Worm (Caenorhabditis elegans): ENCODE results near the gene Y71H2B.2.

The Y71H2B.2 gene

ce11 chrIII:2577982-2578381, 45.0 kb upstream of the Y71H2B.2 start:
- no peak for TF ChIP-seq elt-3 (tag; optimal IDR thresholded peaks at IDR 0.05)
- TF ChIP-seq mls-2 (tag; optimal IDR thresholded peaks at IDR 0.05) = no peak

DNA sequence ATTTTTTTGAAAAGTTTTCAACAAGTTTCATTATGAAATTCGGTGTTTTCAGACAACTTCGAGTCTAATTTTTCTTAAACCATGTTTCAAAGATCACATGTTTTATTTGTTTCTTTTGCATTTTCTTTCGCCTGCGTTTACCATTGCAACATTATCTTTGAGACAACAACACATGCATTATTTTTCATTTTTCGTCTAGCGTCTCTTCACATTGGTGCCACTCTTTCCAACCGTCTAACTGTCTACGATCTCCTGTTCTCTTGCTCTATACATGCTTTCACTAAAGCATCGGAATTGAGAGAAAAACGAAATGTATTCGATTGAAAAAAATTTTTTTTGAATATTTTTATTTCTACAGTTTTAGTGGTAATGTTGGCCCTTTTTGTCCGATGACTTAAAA, 44.4 kb upstream of the Y71H2B.2 start:
- peak; percentile 55 for TF ChIP-seq ces-1 (GFP tag; optimal IDR thresholded peaks at IDR 0.05)
- TF ChIP-seq drap-1 (GFP tag; optimal IDR thresholded peaks at IDR 0.05) = no peak
- peak; percentile 46 for TF ChIP-seq hlh-1 (tag; optimal IDR thresholded peaks at IDR 0.05)
- TF ChIP-seq tbx-8 (GFP tag; optimal IDR thresholded peaks at IDR 0.05) = no peak
- TF ChIP-seq mep-1 (tag; optimal IDR thresholded peaks at IDR 0.05) = peak; percentile 5
- TF ChIP-seq mab-5 (tag; optimal IDR thresholded peaks at IDR 0.05) = peak; percentile 22

DNA sequence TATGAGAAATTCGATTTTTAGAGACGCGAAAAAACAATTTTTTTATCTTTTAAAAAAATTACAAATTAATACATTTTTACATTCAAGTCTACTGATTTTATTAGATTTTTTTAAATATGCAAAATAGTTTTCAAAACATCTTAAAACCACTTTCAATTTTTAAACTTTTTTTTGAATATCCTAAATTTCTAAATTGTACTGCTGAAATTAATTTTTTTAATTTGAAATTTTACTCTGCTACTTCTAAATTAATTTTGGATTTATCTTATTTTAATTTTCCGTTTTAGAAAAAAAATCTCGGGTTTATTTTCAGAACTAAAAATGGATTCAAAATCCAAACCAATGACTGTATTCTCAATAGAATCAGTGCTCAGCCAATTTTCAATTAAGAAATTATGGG, 44.0 kb upstream of the Y71H2B.2 start, which contains the start of gene Y71H2B.8:
TSS of gene Y71H2B.8 (plus strand) at position 301 of the 400 bp plus-strand sequence.
- no peak for TF ChIP-seq flh-1 (GFP tag; optimal IDR thresholded peaks at IDR 0.05)
- TF ChIP-seq unc-62 (GFP tag; optimal IDR thresholded peaks at IDR 0.05) = no peak
- no peak for TF ChIP-seq nhr-12 (tag; optimal IDR thresholded peaks at IDR 0.05)
- TF ChIP-seq nhr-237 (tag; optimal IDR thresholded peaks at IDR 0.05) = no peak
- no peak for TF ChIP-seq mls-2 (tag; optimal IDR thresholded peaks at IDR 0.05)
- no peak for TF ChIP-seq zip-8 (tag; optimal IDR thresholded peaks at IDR 0.05)
- no peak for TF ChIP-seq elt-1 (tag; optimal IDR thresholded peaks at IDR 0.05; ENCODE audit: borderline replicate concordance, insufficient read depth)
- no peak for TF ChIP-seq blmp-1 (tag; optimal IDR thresholded peaks at IDR 0.05)
- no peak for TF ChIP-seq sem-2 (GFP tag; optimal IDR thresholded peaks at IDR 0.05)
- no peak for TF ChIP-seq tbx-8 (GFP tag; optimal IDR thresholded peaks at IDR 0.05)
- TF ChIP-seq hlh-1 (tag; optimal IDR thresholded peaks at IDR 0.05) = no peak
- TF ChIP-seq lsy-2 (tag; optimal IDR thresholded peaks at IDR 0.05) = no peak
- TF ChIP-seq ham-2 (GFP tag; optimal IDR thresholded peaks at IDR 0.05) = no peak
- no peak for TF ChIP-seq pha-4 (tag; optimal IDR thresholded peaks at IDR 0.05)
- no peak for TF ChIP-seq unc-120 (tag; optimal IDR thresholded peaks at IDR 0.05; ENCODE audit: poor library complexity, severe bottlenecking)

- TF ChIP-seq hlh-1 (tag; optimal IDR thresholded peaks at IDR 0.05) (no peak), bed-3 (GFP tag; optimal IDR thresholded peaks at IDR 0.05) (no peak), sptf-1 (tag; optimal IDR thresholded peaks at IDR 0.05) (no peak), ceh-83 (GFP tag; optimal IDR thresholded peaks at IDR 0.05) (no peak), unc-120 (tag; optimal IDR thresholded peaks at IDR 0.05; ENCODE audit: poor library complexity, severe bottlenecking) (no peak), cnd-1 (tag; optimal IDR thresholded peaks at IDR 0.05) (no peak)
Observed at ce11 chrIII:2586193-2586592, 36.8 kb upstream of the Y71H2B.2 start, which contains the start of gene gpa-17. Gene gpa-17 (plus strand): TSS chrIII:2586555.

ce11 chrIII:2596984-2597454, 26.0 kb upstream of the Y71H2B.2 start, which contains the start of gene apb-1:
Gene apb-1 (minus strand): TSS chrIII:2597034.
- no peak for TF ChIP-seq tbx-8 (GFP tag; optimal IDR thresholded peaks at IDR 0.05)
- peak; percentile 89 for TF ChIP-seq ces-1 (GFP tag; optimal IDR thresholded peaks at IDR 0.05)
- peak; percentile 3 for TF ChIP-seq bed-3 (GFP tag; optimal IDR thresholded peaks at IDR 0.05)
- TF ChIP-seq elt-3 (tag; optimal IDR thresholded peaks at IDR 0.05) = no peak
- TF ChIP-seq unc-39 (tag; optimal IDR thresholded peaks at IDR 0.05) = no peak
- peak; percentile 51 for TF ChIP-seq ztf-11 (tag; optimal IDR thresholded peaks at IDR 0.05)
- TF ChIP-seq mls-2 (tag; optimal IDR thresholded peaks at IDR 0.05) = peak; percentile 78
- TF ChIP-seq ceh-43 (GFP tag; optimal IDR thresholded peaks at IDR 0.05) = no peak
- peak; percentile 93 for TF ChIP-seq lin-13 (tag; optimal IDR thresholded peaks at IDR 0.05)
- TF ChIP-seq snpc-4 (tag; optimal IDR thresholded peaks at IDR 0.05) = no peak
- peak; percentile 73 for TF ChIP-seq nhr-237 (tag; optimal IDR thresholded peaks at IDR 0.05)
- no peak for TF ChIP-seq nhr-28 (tag; optimal IDR thresholded peaks at IDR 0.05)
- TF ChIP-seq flh-1 (GFP tag; optimal IDR thresholded peaks at IDR 0.05) = no peak
- TF ChIP-seq mep-1 (tag; optimal IDR thresholded peaks at IDR 0.05) = peak; percentile 87
- TF ChIP-seq M03D4.4 (tag; optimal IDR thresholded peaks at IDR 0.05) = peak; percentile 58
- no peak for TF ChIP-seq ceh-83 (GFP tag; optimal IDR thresholded peaks at IDR 0.05)
- TF ChIP-seq nhr-12 (tag; optimal IDR thresholded peaks at IDR 0.05) = no peak
- no peak for TF ChIP-seq ham-2 (GFP tag; optimal IDR thresholded peaks at IDR 0.05)
- peak; percentile 94 for TF ChIP-seq unc-120 (tag; optimal IDR thresholded peaks at IDR 0.05; ENCODE audit: poor library complexity, severe bottlenecking)
- TF ChIP-seq nhr-2 (tag; optimal IDR thresholded peaks at IDR 0.05) = no peak
- TF ChIP-seq lin-32 (GFP tag; optimal IDR thresholded peaks at IDR 0.05) = peak; percentile 5
- TF ChIP-seq cnd-1 (tag; optimal IDR thresholded peaks at IDR 0.05) = peak; percentile 56
- peak; percentile 10 for TF ChIP-seq hlh-1 (tag; optimal IDR thresholded peaks at IDR 0.05)
- peak; percentile 64 for TF ChIP-seq mab-5 (tag; optimal IDR thresholded peaks at IDR 0.05)
- TF ChIP-seq sptf-1 (tag; optimal IDR thresholded peaks at IDR 0.05) = peak; percentile 90
- peak; percentile 32 for TF ChIP-seq unc-62 (GFP tag; optimal IDR thresholded peaks at IDR 0.05)
- no peak for TF ChIP-seq nhr-76 (tag; optimal IDR thresholded peaks at IDR 0.05)
- no peak for TF ChIP-seq elt-1 (tag; optimal IDR thresholded peaks at IDR 0.05; ENCODE audit: borderline replicate concordance, insufficient read depth)
- TF ChIP-seq zip-8 (tag; optimal IDR thresholded peaks at IDR 0.05) = no peak
- TF ChIP-seq blmp-1 (tag; optimal IDR thresholded peaks at IDR 0.05) = no peak
- no peak for TF ChIP-seq sem-2 (GFP tag; optimal IDR thresholded peaks at IDR 0.05)
- peak; percentile 66 for TF ChIP-seq ceh-39 (tag; optimal IDR thresholded peaks at IDR 0.05)
- TF ChIP-seq pha-4 (tag; optimal IDR thresholded peaks at IDR 0.05) = peak; percentile 91
- TF ChIP-seq lsy-2 (tag; optimal IDR thresholded peaks at IDR 0.05) = peak; percentile 87
- no peak for TF ChIP-seq drap-1 (GFP tag; optimal IDR thresholded peaks at IDR 0.05)
